Worm (Caenorhabditis elegans) whole organism, midembryonic: Measurements from ENCODE around the gene T07C4.3.

Experiments used
- T22C8.4 ChIP-seq: fragments of 200-800 bp; sonication (Bioruptor generic); IDR thresholded peaks from 2 replicates; pipeline ENCODE4 v1.3.6; 2022; ENCODE audit warnings: missing genetic modification characterization, missing compliant biosample characterization
- flt-1 ChIP-seq: fragments of 200-800 bp; sonication (Bioruptor generic); IDR thresholded peaks from 2 replicates; pipeline ENCODE4 v1.3.6; 2022; ENCODE audit warnings: missing genetic modification characterization, missing compliant biosample characterization
- klf-2 ChIP-seq: fragments of 200-800 bp; sonication (Bioruptor generic); conservative IDR thresholded peaks from 2 replicates; pipeline ENCODE4 v1.3.6; 2022; ENCODE audit warnings: missing genetic modification reagents, missing genetic modification characterization, missing compliant biosample characterization
- ref-1 ChIP-seq: fragments of 200-800 bp; sonication (Bioruptor generic); conservative IDR thresholded peaks from 2 replicates; pipeline ENCODE4 v1.3.6; 2022; ENCODE audit warnings: missing genetic modification reagents, missing genetic modification characterization, missing compliant biosample characterization
- tab-1 ChIP-seq: fragments of 200-800 bp; sonication (Bioruptor generic); IDR thresholded peaks from 2 replicates; pipeline ENCODE4 v1.3.6; 2022; ENCODE audit warnings: missing genetic modification characterization, missing compliant biosample characterization
- ztf-23 ChIP-seq: fragments of 200-800 bp; sonication (Bioruptor generic); IDR thresholded peaks from 2 replicates; pipeline ENCODE4 v1.3.6; 2022; ENCODE audit warnings: missing genetic modification reagents, missing genetic modification characterization, missing compliant biosample characterization
- ztf-29 ChIP-seq: fragments of 200-800 bp; sonication (Bioruptor generic); IDR thresholded peaks from 2 replicates; pipeline ENCODE4 v1.3.6; 2022; ENCODE audit warnings: missing genetic modification reagents, missing genetic modification characterization, missing compliant biosample characterization

ce11 chrIII:10355382-10355781 is 3.4 kb downstream of the T07C4.3 start, which contains the start of gene spp-1:
- TF ChIP-seq T22C8.4 (GFP tag; lab: Robert Waterston, UW) (no peak), klf-2 (GFP tag; lab: Robert Waterston, UW) (no peak), tab-1 (GFP tag; lab: Robert Waterston, UW) (no peak), flt-1 (GFP tag; lab: Robert Waterston, UW) (no peak), ztf-23 (GFP tag; lab: Robert Waterston, UW) (no peak), ztf-29 (GFP tag; lab: Robert Waterston, UW) (no peak), ref-1 (GFP tag; lab: Robert Waterston, UW) (no peak)
